Worm (Caenorhabditis elegans) whole organism, late embryonic: ENCODE measurements around the gene F29A7.3.
A peak's percentile ranks its signal among the peaks of the same experiment; 100 is the strongest.

Experiments
- elt-2 ChIP-seq: sonication (generic microtip); optimal IDR thresholded peaks from 2 replicates; lab custom pipeline; 2016; ENCODE audit warnings: missing genetic modification reagents, missing genetic modification characterization, missing compliant biosample characterization
- hlh-8 ChIP-seq: sonication (generic microtip); optimal IDR thresholded peaks from 2 replicates; lab custom pipeline; 2016; ENCODE audit warnings: missing genotype, missing genetic modification characterization, missing compliant biosample characterization
- mec-3 ChIP-seq: sonication (generic microtip); optimal IDR thresholded peaks from 2 replicates; lab custom pipeline; 2016; ENCODE audit warnings: borderline replicate concordance, missing genetic modification characterization, missing compliant biosample characterization
- nfya-1 ChIP-seq: sonication (generic microtip); optimal IDR thresholded peaks from 2 replicates; lab custom pipeline; 2017; ENCODE audit warnings: missing genetic modification characterization, mild to moderate bottlenecking, missing compliant biosample characterization, antibody characterized with exemption, moderate library complexity

Gene F29A7.3

ce11 chrII:2802804-2803586, 49.9 kb downstream of the F29A7.3 start:
- no peak for TF ChIP-seq mec-3
- TF ChIP-seq elt-2 (tag; lab: Kevin White, UChicago): peak; percentile 88
- no peak for TF ChIP-seq nfya-1 (tag; lab: Kevin White, UChicago)
- TF ChIP-seq hlh-8 (tag; lab: Kevin White, UChicago): no peak
